Fruit fly (Drosophila melanogaster) whole organism, embryonic: ENCODE data around the gene ac.

ENCODE experiments used
- ATbp ChIP-seq: fragments of 200-800 bp; sonication (Bioruptor generic); optimal IDR thresholded peaks from 2 replicates; lab custom pipeline; 2017; ENCODE audit warnings: missing biosample characterization, mild to moderate bottlenecking, missing genetic modification characterization, missing genetic modification reagents
- CG10431 ChIP-seq: fragments of 200-800 bp; sonication (Bioruptor generic); optimal IDR thresholded peaks from 3 replicates; lab custom pipeline; 2018; ENCODE audit warnings: missing biosample characterization, mild to moderate bottlenecking, missing genetic modification characterization
- CG11247 ChIP-seq: fragments of 200-800 bp; sonication (Bioruptor generic); IDR thresholded peaks from 2 replicates; pipeline ENCODE4 v1.3.6; 2022; ENCODE audit warnings: missing biosample characterization, missing genetic modification characterization
- CG12299 ChIP-seq: fragments of 200-800 bp; sonication (Bioruptor generic); optimal IDR thresholded peaks from 2 replicates; lab custom pipeline; 2018; ENCODE audit warnings: missing biosample characterization, mild to moderate bottlenecking, missing genetic modification characterization
- CG12391 ChIP-seq: fragments of 200-800 bp; sonication (Bioruptor generic); optimal IDR thresholded peaks from 3 replicates; lab custom pipeline; 2018; ENCODE audit warnings: missing biosample characterization, mild to moderate bottlenecking, missing genetic modification characterization, moderate library complexity
- CG13775 ChIP-seq: fragments of 200-800 bp; sonication (Bioruptor generic); optimal IDR thresholded peaks from 3 replicates; lab custom pipeline; 2017; ENCODE audit warnings: missing biosample characterization, mild to moderate bottlenecking, missing genetic modification characterization
- CG14014 ChIP-seq: fragments of 200-800 bp; sonication (Bioruptor generic); IDR thresholded peaks from 2 replicates; pipeline ENCODE4 v1.3.6; 2022; ENCODE audit warnings: missing biosample characterization, missing genetic modification characterization
- CG14050 ChIP-seq: fragments of 200-800 bp; sonication (Bioruptor generic); IDR thresholded peaks from 3 replicates; pipeline ENCODE4 v1.3.6; 2022; ENCODE audit warnings: missing biosample characterization, missing genetic modification characterization
- CG14965 ChIP-seq: fragments of 200-800 bp; sonication (Bioruptor generic); optimal IDR thresholded peaks from 2 replicates; lab custom pipeline; 2016; ENCODE audit warnings: missing biosample characterization, missing genetic modification characterization, borderline replicate concordance
- CG17802 ChIP-seq: fragments of 200-800 bp; sonication (Bioruptor generic); optimal IDR thresholded peaks from 2 replicates; lab custom pipeline; 2018; ENCODE audit warnings: missing biosample characterization, mild to moderate bottlenecking, missing genetic modification characterization, moderate library complexity
- CG17829 ChIP-seq: fragments of 200-800 bp; optimal IDR thresholded peaks from 2 replicates; lab custom pipeline; 2019; ENCODE audit warnings: missing biosample characterization, mild to moderate bottlenecking, missing genetic modification characterization, moderate library complexity
- CG2120 ChIP-seq: fragments of 200-800 bp; sonication (Bioruptor generic); optimal IDR thresholded peaks from 3 replicates; lab custom pipeline; 2016; ENCODE audit warnings: missing biosample characterization, missing genetic modification characterization
- CG2678 ChIP-seq: fragments of 200-800 bp; sonication (Bioruptor generic); optimal IDR thresholded peaks from 3 replicates; lab custom pipeline; 2019; ENCODE audit warnings: missing biosample characterization, mild to moderate bottlenecking, missing genetic modification characterization, moderate library complexity
- CG31441 ChIP-seq: fragments of 200-800 bp; sonication (Bioruptor generic); IDR thresholded peaks from 2 replicates; pipeline ENCODE4 v1.3.6; 2022; ENCODE audit warnings: missing biosample characterization, missing genetic modification characterization
- CG34224 ChIP-seq: fragments of 200-800 bp; sonication (Bioruptor generic); IDR thresholded peaks from 3 replicates; pipeline ENCODE4 v1.3.6; 2022; ENCODE audit warnings: missing biosample characterization, missing genetic modification characterization; ENCODE audit not compliant: partially characterized antibody
- CG3847 ChIP-seq: fragments of 200-800 bp; sonication (Bioruptor generic); IDR thresholded peaks from 2 replicates; pipeline ENCODE4 v1.3.6; 2022; ENCODE audit warnings: missing biosample characterization, missing genetic modification characterization
- CG42726 ChIP-seq: fragments of 200-800 bp; sonication (Bioruptor generic); IDR thresholded peaks from 2 replicates; pipeline ENCODE4 v1.3.6; 2022; ENCODE audit warnings: missing biosample characterization, missing genetic modification characterization; ENCODE audit not compliant: partially characterized antibody
- CG4404 ChIP-seq: fragments of 200-800 bp; sonication (Bioruptor generic); IDR thresholded peaks from 2 replicates; pipeline ENCODE4 v1.3.6; 2022; ENCODE audit warnings: missing biosample characterization, missing genetic modification characterization
- CG4730 ChIP-seq: fragments of 200-800 bp; sonication (Bioruptor generic); IDR thresholded peaks from 2 replicates; pipeline ENCODE4 v1.3.6; 2022; ENCODE audit warnings: missing biosample characterization, missing genetic modification characterization
- CG5180 ChIP-seq: fragments of 200-800 bp; sonication (Bioruptor generic); optimal IDR thresholded peaks from 3 replicates; lab custom pipeline; 2017; ENCODE audit warnings: missing biosample characterization, missing genetic modification characterization, mild to moderate bottlenecking, moderate library complexity, missing genetic modification reagents
- CG9609 ChIP-seq: fragments of 200-800 bp; sonication (Bioruptor generic); optimal IDR thresholded peaks from 3 replicates; lab custom pipeline; 2016; ENCODE audit warnings: missing biosample characterization, missing genetic modification characterization
- CG9727 ChIP-seq: fragments of 200-800 bp; sonication (Bioruptor generic); optimal IDR thresholded peaks from 3 replicates; lab custom pipeline; 2017; ENCODE audit warnings: missing biosample characterization, mild to moderate bottlenecking, missing genetic modification characterization
- Deaf1 ChIP-seq: fragments of 200-800 bp; optimal IDR thresholded peaks from 3 replicates; lab custom pipeline; 2019; ENCODE audit warnings: missing biosample characterization, mild to moderate bottlenecking, missing genetic modification characterization, moderate library complexity
- Dp ChIP-seq: fragments of 200-800 bp; sonication (Bioruptor generic); optimal IDR thresholded peaks from 2 replicates; lab custom pipeline; 2018; ENCODE audit warnings: missing biosample characterization, mild to moderate bottlenecking, missing genetic modification characterization, moderate library complexity
- Ets97D ChIP-seq: fragments of 200-800 bp; sonication (Bioruptor generic); optimal IDR thresholded peaks from 3 replicates; lab custom pipeline; 2016; ENCODE audit warnings: missing biosample characterization, missing genetic modification characterization
- Hey ChIP-seq: fragments of 200-800 bp; sonication (Bioruptor generic); optimal IDR thresholded peaks from 3 replicates; lab custom pipeline; 2018; ENCODE audit warnings: missing biosample characterization, mild to moderate bottlenecking, missing genetic modification characterization
- Hr51 ChIP-seq, 2 experiments: fragments of 200-800 bp; sonication (Bioruptor generic); optimal IDR thresholded peaks; 2 replicates in 1 of 2; 3 replicates in 1 of 2; lab custom pipeline; 2016 to 2018; ENCODE audit warnings: missing biosample characterization in 2 of 2, missing genetic modification characterization in 2 of 2, mild to moderate bottlenecking in 1 of 2, moderate library complexity in 1 of 2
- MESR4 ChIP-seq: fragments of 200-800 bp; sonication (Bioruptor generic); optimal IDR thresholded peaks from 2 replicates; lab custom pipeline; 2018; ENCODE audit warnings: missing biosample characterization, mild to moderate bottlenecking, missing genetic modification characterization, moderate library complexity
- Mad ChIP-seq: fragments of 200-800 bp; sonication (Bioruptor generic); optimal IDR thresholded peaks from 2 replicates; lab custom pipeline; 2016; ENCODE audit warnings: missing biosample characterization, missing genetic modification characterization
- NC2α ChIP-seq: fragments of 200-800 bp; sonication (Bioruptor generic); optimal IDR thresholded peaks from 2 replicates; lab custom pipeline; 2016; ENCODE audit warnings: missing biosample characterization, missing genetic modification characterization
- NC2β ChIP-seq: fragments of 200-800 bp; sonication (Bioruptor generic); optimal IDR thresholded peaks from 2 replicates; lab custom pipeline; 2016; ENCODE audit warnings: missing biosample characterization, missing genetic modification characterization
- Sry-δ ChIP-seq: fragments of 200-800 bp; sonication (Bioruptor generic); optimal IDR thresholded peaks from 2 replicates; lab custom pipeline; 2016; ENCODE audit warnings: missing biosample characterization, missing genetic modification characterization
- Xbp1 ChIP-seq: fragments of 200-800 bp; sonication (Bioruptor generic); optimal IDR thresholded peaks from 3 replicates; lab custom pipeline; 2016; ENCODE audit warnings: missing biosample characterization, mild to moderate bottlenecking, missing genetic modification characterization
- amos ChIP-seq: fragments of 200-800 bp; sonication (Bioruptor generic); IDR thresholded peaks from 2 replicates; pipeline ENCODE4 v1.3.6; 2022; ENCODE audit warnings: missing biosample characterization, missing genetic modification characterization; ENCODE audit not compliant: partially characterized antibody
- cas ChIP-seq: fragments of 200-800 bp; sonication (Bioruptor generic); IDR thresholded peaks from 2 replicates; pipeline ENCODE4 v1.3.6; 2022; ENCODE audit warnings: missing biosample characterization, missing genetic modification characterization
- ci ChIP-seq: fragments of 200-800 bp; sonication (Bioruptor generic); IDR thresholded peaks from 3 replicates; pipeline ENCODE4 v1.3.6; 2022; ENCODE audit warnings: missing biosample characterization, missing genetic modification characterization
- gsb-n ChIP-seq: fragments of 200-800 bp; sonication (Bioruptor generic); optimal IDR thresholded peaks from 3 replicates; lab custom pipeline; 2018; ENCODE audit warnings: missing biosample characterization, mild to moderate bottlenecking, missing genetic modification characterization
- hth ChIP-seq: fragments of >200 bp; optimal IDR thresholded peaks from 2 replicates; lab custom pipeline; 2017; ENCODE audit warnings: inconsistent platforms
- inv ChIP-seq: fragments of 200-800 bp; sonication (Bioruptor generic); IDR thresholded peaks from 2 replicates; pipeline ENCODE4 v1.3.6; 2022; ENCODE audit warnings: missing biosample characterization, missing genetic modification characterization; ENCODE audit not compliant: partially characterized antibody
- kni ChIP-seq: fragments of 200-800 bp; sonication (Bioruptor generic); optimal IDR thresholded peaks from 3 replicates; lab custom pipeline; 2017; ENCODE audit warnings: mild to moderate bottlenecking, missing biosample characterization, missing genetic modification reagents, missing genetic modification characterization
- pb ChIP-seq: fragments of 200-800 bp; sonication (Bioruptor generic); optimal IDR thresholded peaks from 3 replicates; lab custom pipeline; 2016; ENCODE audit warnings: missing biosample characterization, missing genetic modification characterization
- salm ChIP-seq: fragments of 200-800 bp; sonication (Bioruptor generic); optimal IDR thresholded peaks from 2 replicates; lab custom pipeline; 2018; ENCODE audit warnings: missing biosample characterization, mild to moderate bottlenecking, missing genetic modification characterization
- sc ChIP-seq, 3 experiments: fragments of >200 bp in 2 of 3; fragments of 200-800 bp in 1 of 3; sonication (Bioruptor generic) in 1 of 3; optimal IDR thresholded peaks; 2 replicates in 2 of 3; 3 replicates in 1 of 3; lab custom pipeline; 2017; ENCODE audit warnings: mild to moderate bottlenecking in 1 of 3, missing biosample characterization in 1 of 3, missing genetic modification characterization in 1 of 3, missing genetic modification reagents in 1 of 3
- scrt ChIP-seq: fragments of 200-800 bp; sonication (Bioruptor generic); optimal IDR thresholded peaks from 2 replicates; lab custom pipeline; 2018; ENCODE audit warnings: missing biosample characterization, mild to moderate bottlenecking, missing genetic modification characterization, moderate library complexity
- sens ChIP-seq: fragments of 200-800 bp; sonication (Bioruptor generic); peaks from one replicate; lab custom pipeline; 2016; ENCODE audit warnings: missing biosample characterization, missing genetic modification characterization
- so ChIP-seq: fragments of 200-800 bp; sonication (Bioruptor generic); IDR thresholded peaks from 3 replicates; pipeline ENCODE4 v1.3.6; 2022; ENCODE audit warnings: missing biosample characterization, missing genetic modification characterization
- sqz ChIP-seq: fragments of 200-800 bp; sonication (Bioruptor generic); optimal IDR thresholded peaks from 3 replicates; lab custom pipeline; 2018; ENCODE audit warnings: missing biosample characterization, mild to moderate bottlenecking, missing genetic modification characterization
- tna ChIP-seq: fragments of 200-800 bp; sonication (Bioruptor generic); IDR thresholded peaks from 2 replicates; pipeline ENCODE4 v1.3.6; 2022; ENCODE audit warnings: missing biosample characterization, missing genetic modification characterization; ENCODE audit not compliant: partially characterized antibody
- vvl ChIP-seq: fragments of 200-800 bp; sonication (Bioruptor generic); IDR thresholded peaks from 2 replicates; pipeline ENCODE4 v1.3.6; 2022; ENCODE audit warnings: missing biosample characterization, missing genetic modification characterization

The ac gene

dm6 chrX:339866-340571, 29.8 kb upstream of the ac start:
- TF ChIP-seq pb (no peak), CG10431 (GFP tag; lab: Kevin White, UChicago) (no peak), so (GFP tag; lab: Robert Waterston, UW) (no peak), inv (GFP tag; lab: Robert Waterston, UW) (no peak), CG11247 (GFP tag; lab: Robert Waterston, UW) (no peak), CG42726 (GFP tag; lab: Robert Waterston, UW) (no peak), Mad (GFP tag; lab: Kevin White, UChicago) (no peak), sens (GFP tag; lab: Kevin White, UChicago) (peak; percentile 86), CG31441 (GFP tag; lab: Robert Waterston, UW) (peak; percentile 40; the same call in 1 of the 2 replicates), ci (GFP tag; lab: Robert Waterston, UW) (no peak), CG2120 (GFP tag; lab: Kevin White, UChicago) (no peak), kni (GFP tag; lab: Kevin White, UChicago) (peak; percentile 24), CG3847 (GFP tag; lab: Robert Waterston, UW) (no peak), salm (tag; lab: Kevin White, UChicago) (no peak), Ets97D (no peak), CG2678 (tag; lab: Kevin White, UChicago) (peak; percentile 13), NC2α (no peak), amos (no peak), CG14050 (GFP tag; lab: Robert Waterston, UW) (no peak), CG9609 (no peak), CG9727 (no peak), Xbp1 (GFP tag; lab: Kevin White, UChicago) (no peak), Sry-δ (GFP tag; lab: Kevin White, UChicago) (no peak), CG17829 (tag; lab: Kevin White, UChicago) (peak; percentile 4), MESR4 (no peak), sqz (GFP tag; lab: Kevin White, UChicago) (peak; percentile 42), Deaf1 (tag; lab: Kevin White, UChicago) (no peak), CG14014 (no peak), CG12299 (tag; lab: Kevin White, UChicago) (no peak), vvl (GFP tag; lab: Robert Waterston, UW) (peak; percentile 75), CG4404 (GFP tag; lab: Robert Waterston, UW) (no peak), CG34224 (GFP tag; lab: Robert Waterston, UW) (no peak), CG5180 (GFP tag; lab: Kevin White, UChicago) (no peak), CG17802 (tag; lab: Kevin White, UChicago) (no peak), CG14965 (no peak), sc (optimal IDR thresholded peaks at IDR 0.05; lab: Kevin White, UChicago) (no peak), sc (GFP tag; optimal IDR thresholded peaks at IDR 0.05; lab: Kevin White, UChicago) (no peak), scrt (GFP tag; lab: Kevin White, UChicago) (no peak), tna (GFP tag; lab: Robert Waterston, UW) (no peak), Dp (GFP tag; lab: Kevin White, UChicago) (no peak), gsb-n (tag; lab: Kevin White, UChicago) (peak; percentile 5), hth (lab: Kevin White, UChicago) (no peak), CG4730 (GFP tag; lab: Robert Waterston, UW) (no peak), cas (GFP tag; lab: Robert Waterston, UW) (no peak), Hr51 (GFP tag; optimal IDR thresholded peaks at IDR 0.05; lab: Kevin White, UChicago) (peak in 1 of 2 experiments; percentile 57), NC2β (no peak), CG12391 (peak; percentile 18), Hey (tag; lab: Kevin White, UChicago) (no peak), ATbp (GFP tag; lab: Kevin White, UChicago) (no peak), CG13775 (GFP tag; lab: Kevin White, UChicago) (no peak)
